Fruit fly (Drosophila melanogaster): ENCODE results near the gene tkv.

tkv gene

dm6 chr2L:5261223-5261984 lies 9.8 kb downstream of the tkv start (continued):
- TF ChIP-seq CG15601 (tag; optimal IDR thresholded peaks at IDR 0.05) (peak; percentile 27), psq (GFP tag; optimal IDR thresholded peaks at IDR 0.05) (no peak), CG14965 (GFP tag; optimal IDR thresholded peaks at IDR 0.05; ENCODE audit: borderline replicate concordance) (peak; percentile 39), CG30431 (GFP tag; optimal IDR thresholded peaks at IDR 0.05) (peak; percentile 23), Taf1 (GFP tag; IDR thresholded peaks at IDR 0.05) (no peak), CG15479 (GFP tag; optimal IDR thresholded peaks at IDR 0.05) (no peak), onecut (GFP tag; IDR thresholded peaks at IDR 0.05) (no peak), CG8924 (tag; optimal IDR thresholded peaks at IDR 0.05) (peak; percentile 19), pfk (GFP tag; optimal IDR thresholded peaks at IDR 0.05) (no peak), br (optimal IDR thresholded peaks at IDR 0.05) (no peak), CG31224 (GFP tag; IDR thresholded peaks at IDR 0.05) (no peak), Hr39 (optimal IDR thresholded peaks at IDR 0.05) (no peak), grau (tag; optimal IDR thresholded peaks at IDR 0.05) (peak; percentile 42), Sry-δ (GFP tag; optimal IDR thresholded peaks at IDR 0.05) (no peak), sob (GFP tag; IDR thresholded peaks at IDR 0.05) (0 out of 2 replicates have a peak, but pooled peaks have one; percentile 18), rib (GFP tag; IDR thresholded peaks at IDR 0.05) (no peak), CG42726 (GFP tag; IDR thresholded peaks at IDR 0.05; ENCODE audit: partially characterized antibody) (no peak), CG2199 (GFP tag; IDR thresholded peaks at IDR 0.05) (0 out of 3 replicates have a peak, but pooled peaks have one; percentile 23), otp (GFP tag; IDR thresholded peaks at IDR 0.05) (peak; percentile 60; the same call in 1 of the 3 replicates), CG13624 (GFP tag; optimal IDR thresholded peaks at IDR 0.05) (no peak), Chrac-16 (GFP tag; optimal IDR thresholded peaks at IDR 0.05) (no peak), CG13296 (GFP tag; optimal IDR thresholded peaks at IDR 0.05) (no peak), crc (GFP tag; optimal IDR thresholded peaks at IDR 0.05) (no peak), vnd (GFP tag; IDR thresholded peaks at IDR 0.05; ENCODE audit: partially characterized antibody) (no peak), Dref (GFP tag; IDR thresholded peaks at IDR 0.05) (no peak), fd102C (GFP tag; optimal IDR thresholded peaks at IDR 0.05) (no peak), CG18262 (tag; optimal IDR thresholded peaks at IDR 0.05) (peak; percentile 65), ssp (GFP tag; IDR thresholded peaks at IDR 0.05) (no peak), CHES-1-like (GFP tag; optimal IDR thresholded peaks at IDR 0.05) (no peak), CG30020 (tag; optimal IDR thresholded peaks at IDR 0.05) (no peak), CG12744 (GFP tag; optimal IDR thresholded peaks at IDR 0.05) (no peak), ato (GFP tag; IDR thresholded peaks at IDR 0.05; ENCODE audit: partially characterized antibody) (no peak), CG17802 (tag; optimal IDR thresholded peaks at IDR 0.05) (no peak), CG8478 (optimal IDR thresholded peaks at IDR 0.05) (no peak), CG32532 (GFP tag; IDR thresholded peaks at IDR 0.05) (peak; percentile 55; the same call in 1 of the 2 replicates), CG11456 (GFP tag; IDR thresholded peaks at IDR 0.05) (no peak), CG4404 (GFP tag; IDR thresholded peaks at IDR 0.05) (peak; percentile 43; the same call in 1 of the 2 replicates), ro (GFP tag; IDR thresholded peaks at IDR 0.05) (no peak), CG2678 (tag; optimal IDR thresholded peaks at IDR 0.05) (peak; percentile 52), stc (GFP tag; IDR thresholded peaks at IDR 0.05) (no peak), CG11695 (GFP tag; IDR thresholded peaks at IDR 0.05) (no peak), tap (tag; optimal IDR thresholded peaks at IDR 0.05) (no peak), CG31441 (GFP tag; IDR thresholded peaks at IDR 0.05) (peak; percentile 49; the same call in 1 of the 2 replicates), Nf-YC (tag; optimal IDR thresholded peaks at IDR 0.05) (no peak), CG43689 (GFP tag; IDR thresholded peaks at IDR 0.05) (no peak), Mad (GFP tag; optimal IDR thresholded peaks at IDR 0.05) (peak; percentile 11), Lpt (GFP tag; optimal IDR thresholded peaks at IDR 0.05) (no peak), CkIIα-i1 (GFP tag; IDR thresholded peaks at IDR 0.05) (no peak), CG8765 (GFP tag; IDR thresholded peaks at IDR 0.05) (no peak), Fer2 (tag; optimal IDR thresholded peaks at IDR 0.05) (no peak), GATAe (GFP tag; conservative IDR thresholded peaks at IDR 0.05) (no peak), Dip3 (GFP tag; optimal IDR thresholded peaks at IDR 0.05) (no peak)
